Worm (Caenorhabditis elegans) whole organism, L4/young adult: ENCODE results near the gene srx-12.

Experiments used
- dao-5 ChIP-seq: sonication (generic microtip); optimal IDR thresholded peaks from 2 replicates; lab custom pipeline; 2016; ENCODE audit warnings: missing genotype, missing genetic modification characterization, moderate library complexity, missing compliant biosample characterization
- him-1 ChIP-seq: sonication (generic microtip); optimal IDR thresholded peaks from 2 replicates; lab custom pipeline; 2016; ENCODE audit warnings: missing genotype, missing genetic modification reagents, missing genetic modification characterization, missing compliant biosample characterization

DNA sequence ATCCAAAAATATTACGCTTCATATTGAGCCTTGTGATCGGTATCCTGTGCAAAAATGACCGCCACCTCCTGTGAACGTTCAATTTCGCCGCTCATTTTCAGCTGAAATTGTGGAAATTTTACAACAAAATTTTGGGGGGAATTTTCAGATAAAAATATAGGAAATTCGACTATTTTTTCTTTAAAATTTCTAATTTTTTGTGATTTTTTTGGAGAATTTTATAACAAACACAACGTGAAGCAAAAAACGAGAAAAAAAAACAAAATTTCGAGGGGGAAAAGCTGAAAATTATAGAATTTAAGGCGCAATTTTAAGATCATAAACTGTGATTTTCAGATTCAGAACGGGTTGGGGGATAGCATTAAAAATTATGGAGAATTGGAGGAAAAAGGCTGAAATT lies 41.1 kb downstream of the srx-12 start, which contains the start of gene csn-4:
- no peak for TF ChIP-seq him-1
- TF ChIP-seq dao-5: no peak
